Worm (Caenorhabditis elegans) whole organism, L1 larva: ENCODE measurements around the gene fubl-3.
A peak's percentile ranks its signal among the peaks of the same experiment; 100 is the strongest.

Experiments used
- C04F5.9 ChIP-seq: sonication (generic microtip); optimal IDR thresholded peaks from 2 replicates; lab custom pipeline; 2016; ENCODE audit warnings: missing genetic modification characterization, missing compliant biosample characterization
- C34B4.2 ChIP-seq: sonication (generic microtip); optimal IDR thresholded peaks from 2 replicates; lab custom pipeline; 2017; ENCODE audit warnings: mild to moderate bottlenecking, missing genetic modification characterization, missing compliant biosample characterization
- aha-1 ChIP-seq: fragments of 150-350 bp; optimal IDR thresholded peaks from 2 replicates; lab custom pipeline; 2014; ENCODE audit warnings: missing biosample characterization, missing genetic modification characterization
- aly-2 ChIP-seq: fragments of 150-350 bp; optimal IDR thresholded peaks from 2 replicates; lab custom pipeline; 2014; ENCODE audit warnings: missing biosample characterization, missing genetic modification characterization
- ama-1 ChIP-seq: fragments of 150-350 bp; optimal IDR thresholded peaks from 2 replicates; lab custom pipeline; 2014
- ceh-63 ChIP-seq: fragments of 200-800 bp; sonication (Bioruptor generic); optimal IDR thresholded peaks from 2 replicates; lab custom pipeline; 2018; ENCODE audit warnings: mild to moderate bottlenecking, missing genetic modification characterization, missing compliant biosample characterization
- ceh-8 ChIP-seq: fragments of 200-800 bp; sonication (Bioruptor generic); optimal IDR thresholded peaks from 2 replicates; lab custom pipeline; 2018; ENCODE audit warnings: mild to moderate bottlenecking, missing genetic modification characterization, moderate library complexity, missing compliant biosample characterization
- ceh-82 ChIP-seq, 3 experiments: fragments of 150-350 bp in 1 of 3; sonication (generic microtip) in 2 of 3; optimal IDR thresholded peaks; 2 replicates each; lab custom pipeline; 2014 to 2017; ENCODE audit warnings: missing biosample characterization in 3 of 3, missing genetic modification characterization in 3 of 3
- ceh-88 ChIP-seq: fragments of 200-800 bp; sonication (Bioruptor generic); IDR thresholded peaks from 2 replicates; pipeline ENCODE4 v1.3.6; 2022; ENCODE audit warnings: missing genetic modification characterization, missing compliant biosample characterization
- ceh-90 ChIP-seq: sonication (generic microtip); optimal IDR thresholded peaks from 2 replicates; lab custom pipeline; 2016; ENCODE audit warnings: missing genetic modification characterization, missing compliant biosample characterization
- ces-1 ChIP-seq: fragments of 150-350 bp; optimal IDR thresholded peaks from 2 replicates; lab custom pipeline; 2014; ENCODE audit warnings: missing biosample characterization, missing genetic modification reagents, missing genetic modification characterization
- dpl-1 ChIP-seq, 3 experiments: fragments of 150-350 bp in 2 of 3; sonication (generic microtip) in 1 of 3; optimal IDR thresholded peaks; 2 replicates each; lab custom pipeline; 2014 to 2017; ENCODE audit warnings: missing biosample characterization in 3 of 3, missing genetic modification characterization in 3 of 3, missing genetic modification reagents in 3 of 3
- dsc-1 ChIP-seq: sonication (generic microtip); optimal IDR thresholded peaks from 2 replicates; lab custom pipeline; 2016; ENCODE audit warnings: mild to moderate bottlenecking, missing genetic modification characterization, missing compliant biosample characterization
- efl-3 ChIP-seq: fragments of 200-800 bp; sonication (Bioruptor generic); optimal IDR thresholded peaks from 2 replicates; lab custom pipeline; 2018; ENCODE audit warnings: mild to moderate bottlenecking, missing genetic modification characterization, missing compliant biosample characterization
- egl-13 ChIP-seq: sonication (generic microtip); optimal IDR thresholded peaks from 2 replicates; lab custom pipeline; 2016; ENCODE audit warnings: missing genotype, missing genetic modification reagents, missing genetic modification characterization, missing compliant biosample characterization
- egl-27 ChIP-seq, 2 experiments: fragments of 150-350 bp in 1 of 2; sonication (generic microtip); optimal IDR thresholded peaks; 3 replicates each; lab custom pipeline; 2017 to 2018; ENCODE audit warnings: missing biosample characterization in 2 of 2, missing genetic modification characterization in 2 of 2, missing genetic modification reagents in 2 of 2
- elt-2 ChIP-seq: sonication (generic microtip); optimal IDR thresholded peaks from 2 replicates; lab custom pipeline; 2016; ENCODE audit warnings: missing genetic modification characterization, mild to moderate bottlenecking, inconsistent platforms, missing compliant biosample characterization, missing genetic modification reagents
- elt-3 ChIP-seq, 6 experiments: fragments of 150-350 bp in 1 of 6; sonication (generic microtip); optimal IDR thresholded peaks; 2 replicates each; lab custom pipeline; 2017 to 2018; ENCODE audit warnings: missing biosample characterization in 6 of 6, missing genetic modification characterization in 6 of 6, inconsistent platforms in 1 of 6
- ets-5 ChIP-seq: fragments of 200-800 bp; sonication (Bioruptor generic); IDR thresholded peaks from 2 replicates; pipeline ENCODE4 v1.3.6; 2022; ENCODE audit warnings: missing genetic modification characterization, missing compliant biosample characterization
- fkh-10 ChIP-seq: sonication (generic microtip); optimal IDR thresholded peaks from 2 replicates; lab custom pipeline; 2017; ENCODE audit warnings: missing biosample characterization, missing genetic modification reagents, missing genetic modification characterization
- fkh-4 ChIP-seq: sonication (generic microtip); optimal IDR thresholded peaks from 2 replicates; lab custom pipeline; 2016; ENCODE audit warnings: missing compliant biosample characterization, missing genetic modification characterization, borderline replicate concordance
- fos-1 ChIP-seq: fragments of 150-350 bp; optimal IDR thresholded peaks from 2 replicates; lab custom pipeline; 2014; ENCODE audit warnings: missing biosample characterization, missing genetic modification characterization
- grh-1 ChIP-seq: fragments of 200-800 bp; sonication (Bioruptor generic); IDR thresholded peaks from 2 replicates; pipeline ENCODE4 v1.3.6; 2022; ENCODE audit warnings: missing genetic modification reagents, missing genetic modification characterization, missing compliant biosample characterization
- hlh-4 ChIP-seq: sonication (generic microtip); optimal IDR thresholded peaks from 2 replicates; lab custom pipeline; 2016; ENCODE audit warnings: mild to moderate bottlenecking, missing genetic modification characterization, missing compliant biosample characterization
- irx-1 ChIP-seq: sonication (generic microtip); optimal IDR thresholded peaks from 2 replicates; lab custom pipeline; 2016; ENCODE audit warnings: missing genetic modification characterization, missing compliant biosample characterization
- isw-1 ChIP-seq: fragments of 200-800 bp; sonication (Bioruptor generic); IDR thresholded peaks from 2 replicates; pipeline ENCODE4 v1.3.6; 2022; ENCODE audit warnings: missing genetic modification characterization, missing compliant biosample characterization
- lin-14 ChIP-seq: fragments of 200-800 bp; sonication (Bioruptor generic); optimal IDR thresholded peaks from 2 replicates; lab custom pipeline; 2018; ENCODE audit warnings: mild to moderate bottlenecking, missing genetic modification characterization, moderate library complexity, missing compliant biosample characterization
- lin-15B ChIP-seq: fragments of 150-350 bp; sonication (generic microtip); optimal IDR thresholded peaks from 3 replicates; lab custom pipeline; 2014; ENCODE audit warnings: missing biosample characterization, missing genetic modification characterization
- lin-39 ChIP-seq: fragments of 150-350 bp; optimal IDR thresholded peaks from 2 replicates; lab custom pipeline; 2014; ENCODE audit warnings: missing biosample characterization, missing genetic modification reagents, missing genetic modification characterization
- lsy-2 ChIP-seq, 2 experiments: fragments of 150-350 bp; optimal IDR thresholded peaks; 2 replicates each; lab custom pipeline; 2014; ENCODE audit warnings: missing biosample characterization in 2 of 2, missing genetic modification characterization in 2 of 2
- mdl-1 ChIP-seq, 2 experiments: fragments of 150-350 bp; optimal IDR thresholded peaks; 2 replicates each; lab custom pipeline; 2014 to 2017; ENCODE audit warnings: missing biosample characterization in 2 of 2, missing genetic modification characterization in 2 of 2, inconsistent platforms in 1 of 2
- nhr-11 ChIP-seq: fragments of 150-350 bp; optimal IDR thresholded peaks from 2 replicates; lab custom pipeline; 2014; ENCODE audit warnings: missing biosample characterization, missing genetic modification characterization
- nhr-19 ChIP-seq: fragments of 200-800 bp; sonication (Bioruptor generic); conservative IDR thresholded peaks from 2 replicates; pipeline ENCODE4 v1.3.6; 2022; ENCODE audit warnings: missing genetic modification characterization, missing compliant biosample characterization
- nhr-20 ChIP-seq: sonication (generic microtip); optimal IDR thresholded peaks from 2 replicates; lab custom pipeline; 2016; ENCODE audit warnings: mild to moderate bottlenecking, missing genetic modification characterization, missing compliant biosample characterization
- nhr-28 ChIP-seq: fragments of 150-350 bp; optimal IDR thresholded peaks from 2 replicates; lab custom pipeline; 2014; ENCODE audit warnings: missing biosample characterization, missing genetic modification characterization
- nhr-71 ChIP-seq: sonication (generic microtip); optimal IDR thresholded peaks from 2 replicates; lab custom pipeline; 2016; ENCODE audit warnings: mild to moderate bottlenecking, missing genetic modification characterization, moderate library complexity, missing compliant biosample characterization
- nhr-76 ChIP-seq: sonication (generic microtip); optimal IDR thresholded peaks from 2 replicates; lab custom pipeline; 2017; ENCODE audit warnings: missing biosample characterization, missing genetic modification characterization
- nhr-84 ChIP-seq: sonication (generic microtip); optimal IDR thresholded peaks from 2 replicates; lab custom pipeline; 2017; ENCODE audit warnings: missing biosample characterization, missing genetic modification characterization
- nhr-85 ChIP-seq: sonication (generic microtip); peaks from one replicate; lab custom pipeline; 2016; ENCODE audit warnings: missing genetic modification characterization, inconsistent platforms, missing compliant biosample characterization
- nhr-90 ChIP-seq: sonication (generic microtip); optimal IDR thresholded peaks from 2 replicates; lab custom pipeline; 2016; ENCODE audit warnings: mild to moderate bottlenecking, missing genetic modification characterization, missing compliant biosample characterization; ENCODE audit not compliant: poor library complexity
- pax-3 ChIP-seq: fragments of 200-800 bp; sonication (Bioruptor generic); optimal IDR thresholded peaks from 2 replicates; lab custom pipeline; 2018; ENCODE audit warnings: mild to moderate bottlenecking, missing genetic modification characterization, moderate library complexity, missing compliant biosample characterization
- pqm-1 ChIP-seq: sonication (generic microtip); optimal IDR thresholded peaks from 3 replicates; lab custom pipeline; 2017; ENCODE audit warnings: missing biosample characterization, missing genetic modification characterization
- rnt-1 ChIP-seq: sonication (generic microtip); optimal IDR thresholded peaks from 2 replicates; lab custom pipeline; 2016; ENCODE audit warnings: mild to moderate bottlenecking, missing genetic modification characterization, moderate library complexity, missing compliant biosample characterization
- snpc-4 ChIP-seq: fragments of 150-350 bp; optimal IDR thresholded peaks from 2 replicates; lab custom pipeline; 2014; ENCODE audit warnings: missing biosample characterization, missing genetic modification characterization
- snu-23 ChIP-seq: sonication (generic microtip); optimal IDR thresholded peaks from 2 replicates; lab custom pipeline; 2016; ENCODE audit warnings: missing genetic modification characterization, missing compliant biosample characterization
- sptf-1 ChIP-seq: fragments of 150-350 bp; optimal IDR thresholded peaks from 2 replicates; lab custom pipeline; 2014; ENCODE audit warnings: missing biosample characterization, missing genetic modification characterization
- swsn-7 ChIP-seq: sonication (generic microtip); optimal IDR thresholded peaks from 2 replicates; lab custom pipeline; 2016; ENCODE audit warnings: missing genetic modification characterization, missing compliant biosample characterization
- tbx-2 ChIP-seq: sonication (generic microtip); optimal IDR thresholded peaks from 2 replicates; lab custom pipeline; 2016; ENCODE audit warnings: missing genetic modification characterization, missing compliant biosample characterization
- tlp-1 ChIP-seq: fragments of 150-350 bp; optimal IDR thresholded peaks from 2 replicates; lab custom pipeline; 2014; ENCODE audit warnings: missing biosample characterization, missing genetic modification characterization
- unc-86 ChIP-seq: sonication (generic microtip); optimal IDR thresholded peaks from 2 replicates; lab custom pipeline; 2016; ENCODE audit warnings: missing genetic modification characterization, missing compliant biosample characterization
- unc-98 ChIP-seq: fragments of 200-800 bp; sonication (Bioruptor generic); IDR thresholded peaks from 2 replicates; pipeline ENCODE4 v1.3.6; 2022; ENCODE audit warnings: missing genetic modification characterization, missing compliant biosample characterization
- vab-15 ChIP-seq: sonication (generic microtip); optimal IDR thresholded peaks from 2 replicates; lab custom pipeline; 2017; ENCODE audit warnings: missing genotype, mild to moderate bottlenecking, missing genetic modification characterization, missing compliant biosample characterization
- zag-1 ChIP-seq: fragments of 150-350 bp; optimal IDR thresholded peaks from 2 replicates; lab custom pipeline; 2014; ENCODE audit warnings: missing biosample characterization, missing genetic modification characterization
- zip-4 ChIP-seq: fragments of 200-800 bp; sonication (Bioruptor generic); optimal IDR thresholded peaks from 2 replicates; lab custom pipeline; 2018; ENCODE audit warnings: mild to moderate bottlenecking, missing genetic modification characterization, moderate library complexity, missing compliant biosample characterization

Gene fubl-3

DNA sequence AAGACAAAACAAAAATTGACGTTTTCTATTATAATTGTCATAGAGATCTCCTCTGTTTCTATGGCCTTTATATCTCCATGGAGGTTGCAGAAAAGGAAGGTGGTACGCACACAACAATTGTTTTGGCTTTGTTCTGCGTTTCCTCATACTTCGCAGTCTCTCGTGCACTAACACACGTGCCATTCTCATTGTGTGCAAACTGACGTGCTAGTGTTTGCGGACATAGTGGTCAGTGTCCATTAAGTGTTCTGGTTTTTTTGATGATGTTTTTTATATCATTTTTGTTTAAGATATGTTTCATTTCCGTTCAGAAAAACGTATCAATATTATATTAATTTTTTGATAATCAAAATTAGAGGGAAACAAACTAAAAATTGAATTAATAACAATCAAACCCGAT lies 17.2 kb downstream of the fubl-3 start, which contains the start of gene C36E6.2:
Gene C36E6.2 (plus strand): TSS at position 261 of the 400 bp plus-strand sequence.
- TF ChIP-seq pax-3 (tag; lab: Kevin White, UChicago) (no peak), tbx-2 (peak; percentile 77), nhr-71 (tag; lab: Kevin White, UChicago) (peak; percentile 89), nhr-28 (tag; lab: Kevin White, UChicago) (no peak), unc-86 (tag; lab: Kevin White, UChicago) (peak; percentile 73), zag-1 (tag; lab: Kevin White, UChicago) (no peak), snpc-4 (tag; lab: Kevin White, UChicago) (peak; percentile 40), fos-1 (peak; percentile 46), tlp-1 (tag; lab: Kevin White, UChicago) (no peak), ceh-90 (tag; lab: Kevin White, UChicago) (no peak), egl-27 (tag; optimal IDR thresholded peaks at IDR 0.05; lab: Kevin White, UChicago) (no peak), unc-98 (no peak), lsy-2 (tag; optimal IDR thresholded peaks at IDR 0.05; lab: Kevin White, UChicago) (peak; percentile 72 to 76), lin-14 (GFP tag; lab: Kevin White, UChicago) (peak; percentile 94), lin-39 (tag; lab: Kevin White, UChicago) (peak; percentile 29), ama-1 (lab: Kevin White, UChicago) (no peak), elt-3 (tag; optimal IDR thresholded peaks at IDR 0.05; lab: Kevin White, UChicago) (peak in 2 of 6 experiments; percentile 48 to 78), nhr-85 (tag; lab: Kevin White, UChicago) (peak; percentile 83), rnt-1 (tag; lab: Kevin White, UChicago) (peak; percentile 85), grh-1 (no peak), lin-15B (tag; lab: Kevin White, UChicago) (no peak), mdl-1 (tag; optimal IDR thresholded peaks at IDR 0.05; lab: Kevin White, UChicago) (peak; percentile 93 to 100), C04F5.9 (peak; percentile 51), elt-2 (tag; lab: Kevin White, UChicago) (no peak), fkh-10 (GFP tag; lab: Kevin White, UChicago) (peak; percentile 30), nhr-20 (tag; lab: Kevin White, UChicago) (peak; percentile 85), C34B4.2 (tag; lab: Kevin White, UChicago) (no peak), egl-13 (tag; lab: Kevin White, UChicago) (peak; percentile 16), pqm-1 (no peak), ets-5 (GFP tag; lab: Robert Waterston, UW) (no peak), ces-1 (GFP tag; lab: Kevin White, UChicago) (no peak), ceh-82 (tag; optimal IDR thresholded peaks at IDR 0.05; lab: Kevin White, UChicago) (peak; percentile 72 to 75 (median 74)), isw-1 (GFP tag; lab: Robert Waterston, UW) (peak; percentile 28), vab-15 (peak; percentile 56), fkh-4 (tag; lab: Kevin White, UChicago) (no peak), nhr-19 (peak; percentile 75), ceh-63 (GFP tag; lab: Kevin White, UChicago) (no peak), dpl-1 (GFP tag; optimal IDR thresholded peaks at IDR 0.05; lab: Kevin White, UChicago) (peak in 2 of 3 experiments; percentile 59 to 64), nhr-11 (peak; percentile 32), aha-1 (tag; lab: Kevin White, UChicago) (no peak), nhr-84 (tag; lab: Kevin White, UChicago) (no peak), aly-2 (tag; lab: Kevin White, UChicago) (no peak), nhr-90 (peak; percentile 70), ceh-88 (GFP tag; lab: Robert Waterston, UW) (no peak), irx-1 (tag; lab: Kevin White, UChicago) (peak; percentile 70), zip-4 (GFP tag; lab: Kevin White, UChicago) (no peak), efl-3 (no peak), hlh-4 (tag; lab: Kevin White, UChicago) (no peak), ceh-8 (peak; percentile 30), swsn-7 (tag; lab: Kevin White, UChicago) (peak; percentile 79), sptf-1 (tag; lab: Kevin White, UChicago) (no peak), dsc-1 (tag; lab: Kevin White, UChicago) (peak; percentile 77), snu-23 (GFP tag; lab: Kevin White, UChicago) (peak; percentile 89), nhr-76 (tag; lab: Kevin White, UChicago) (no peak)
